Fruit fly (Drosophila melanogaster): ENCODE measurements around the gene CG9672.

CG9672 gene

dm6 chrX:16664405-16665064 is 42.1 kb downstream of the CG9672 start, which contains the start of gene CG15865:
Gene CG15865, minus strand, starts transcription at chrX:16664455.
- TF ChIP-seq noc (tag; optimal IDR thresholded peaks at IDR 0.05): no peak

dm6 chrX:16660632-16661031 is 46.0 kb downstream of the CG9672 start:
- no peak for TF ChIP-seq noc (tag; optimal IDR thresholded peaks at IDR 0.05)

All from whole organism, larva.